Worm (Caenorhabditis elegans) whole organism, L4 larva: ENCODE measurements around the gene cit-1.2.

Experiments used
- F26F4.8 ChIP-seq: fragments of 200-800 bp; sonication (Bioruptor generic); conservative IDR thresholded peaks from 2 replicates; pipeline ENCODE4 v1.3.6; 2022; ENCODE audit warnings: missing genetic modification characterization, missing compliant biosample characterization
- F37D6.2 ChIP-seq: sonication (generic microtip); optimal IDR thresholded peaks from 2 replicates; lab custom pipeline; 2016; ENCODE audit warnings: mild to moderate bottlenecking, missing genetic modification characterization, missing compliant biosample characterization
- F49E8.2 ChIP-seq: sonication (generic microtip); optimal IDR thresholded peaks from 2 replicates; lab custom pipeline; 2016; ENCODE audit warnings: missing compliant biosample characterization, mild to moderate bottlenecking, missing genetic modification characterization, borderline replicate concordance
- T20F7.1 ChIP-seq: fragments of 200-800 bp; sonication (Bioruptor generic); optimal IDR thresholded peaks from 2 replicates; lab custom pipeline; 2018; ENCODE audit warnings: mild to moderate bottlenecking, missing genetic modification characterization, missing compliant biosample characterization
- Y105C5A.15 ChIP-seq: fragments of 200-800 bp; sonication (Bioruptor generic); IDR thresholded peaks from 2 replicates; pipeline ENCODE4 v1.3.6; 2022; ENCODE audit warnings: missing genetic modification characterization, missing compliant biosample characterization
- Y5F2A.4 ChIP-seq: fragments of 200-800 bp; sonication (Bioruptor generic); optimal IDR thresholded peaks from 2 replicates; lab custom pipeline; 2018; ENCODE audit warnings: mild to moderate bottlenecking, missing genetic modification characterization, missing compliant biosample characterization
- ZK337.2 ChIP-seq: fragments of 200-800 bp; sonication (Bioruptor generic); IDR thresholded peaks from 2 replicates; pipeline ENCODE4 v1.3.6; 2022; ENCODE audit warnings: missing genetic modification reagents, missing genetic modification characterization, missing compliant biosample characterization
- ceh-20 ChIP-seq: fragments of 200-800 bp; sonication (Bioruptor generic); IDR thresholded peaks from 2 replicates; pipeline ENCODE4 v1.3.6; 2022; ENCODE audit warnings: missing genetic modification reagents, missing genetic modification characterization, missing compliant biosample characterization
- ceh-28 ChIP-seq: fragments of 150-350 bp; optimal IDR thresholded peaks from 2 replicates; lab custom pipeline; 2014; ENCODE audit warnings: missing biosample characterization, missing genetic modification reagents, missing genetic modification characterization
- ceh-32 ChIP-seq: sonication (generic microtip); optimal IDR thresholded peaks from 2 replicates; lab custom pipeline; 2016; ENCODE audit warnings: mild to moderate bottlenecking, missing genetic modification characterization, missing compliant biosample characterization; ENCODE audit not compliant: poor library complexity
- ceh-44 ChIP-seq: fragments of 200-800 bp; sonication (Bioruptor generic); IDR thresholded peaks from 2 replicates; pipeline ENCODE4 v1.3.6; 2022; ENCODE audit warnings: missing genetic modification reagents, missing genetic modification characterization, missing compliant biosample characterization
- ceh-62 ChIP-seq: sonication (generic microtip); optimal IDR thresholded peaks from 2 replicates; lab custom pipeline; 2017; ENCODE audit warnings: missing biosample characterization, missing genetic modification characterization
- ceh-82 ChIP-seq: sonication (generic microtip); optimal IDR thresholded peaks from 2 replicates; lab custom pipeline; 2017; ENCODE audit warnings: missing biosample characterization, missing genetic modification characterization
- daf-12 ChIP-seq: fragments of 150-350 bp; optimal IDR thresholded peaks from 2 replicates; lab custom pipeline; 2014; ENCODE audit warnings: missing biosample characterization, missing genetic modification reagents, missing genetic modification characterization
- daf-8 ChIP-seq: fragments of 200-800 bp; sonication (Bioruptor generic); IDR thresholded peaks from 2 replicates; pipeline ENCODE4 v1.3.6; 2022; ENCODE audit warnings: missing genetic modification characterization, missing compliant biosample characterization
- dmd-8 ChIP-seq: fragments of 200-800 bp; sonication (Bioruptor generic); IDR thresholded peaks from 2 replicates; pipeline ENCODE4 v1.3.6; 2022; ENCODE audit warnings: missing genetic modification characterization, missing compliant biosample characterization
- dmd-9 ChIP-seq: fragments of 200-800 bp; sonication (Bioruptor generic); IDR thresholded peaks from 2 replicates; pipeline ENCODE4 v1.3.6; 2022; ENCODE audit warnings: missing genetic modification reagents, missing genetic modification characterization, missing compliant biosample characterization
- duxl-1 ChIP-seq: sonication (generic microtip); optimal IDR thresholded peaks from 2 replicates; lab custom pipeline; 2016; ENCODE audit warnings: mild to moderate bottlenecking, missing genetic modification characterization, moderate library complexity, missing compliant biosample characterization; ENCODE audit not compliant: poor library complexity
- dve-1 ChIP-seq: sonication (generic microtip); optimal IDR thresholded peaks from 2 replicates; lab custom pipeline; 2017; ENCODE audit warnings: antibody characterized with exemption, mild to moderate bottlenecking, missing genetic modification characterization, missing compliant biosample characterization; ENCODE audit not compliant: insufficient read depth
- egl-43 ChIP-seq: fragments of 200-800 bp; sonication (Bioruptor generic); IDR thresholded peaks from 2 replicates; pipeline ENCODE4 v1.3.6; 2022; ENCODE audit warnings: missing genetic modification reagents, missing genetic modification characterization, missing compliant biosample characterization
- hif-1 ChIP-seq, 2 experiments: sonication (generic microtip); optimal IDR thresholded peaks; 2 replicates each; lab custom pipeline; 2016 to 2017; ENCODE audit warnings: missing compliant biosample characterization in 2 of 2, missing genetic modification characterization in 2 of 2, missing genetic modification reagents in 2 of 2, missing genotype in 2 of 2, mild to moderate bottlenecking in 1 of 2
- hlh-30 ChIP-seq: sonication (generic microtip); optimal IDR thresholded peaks from 2 replicates; lab custom pipeline; 2017; ENCODE audit warnings: antibody characterized with exemption, mild to moderate bottlenecking, missing genetic modification characterization, missing compliant biosample characterization; ENCODE audit not compliant: insufficient read depth
- hmg-1.1 ChIP-seq: fragments of 200-800 bp; sonication (Bioruptor generic); IDR thresholded peaks from 2 replicates; pipeline ENCODE4 v1.3.6; 2022; ENCODE audit warnings: missing genetic modification reagents, missing genetic modification characterization, missing compliant biosample characterization
- jun-1 ChIP-seq: fragments of 150-350 bp; optimal IDR thresholded peaks from 2 replicates; lab custom pipeline; 2014; ENCODE audit warnings: missing biosample characterization, missing genetic modification reagents, missing genetic modification characterization
- lin-1 ChIP-seq: fragments of 200-800 bp; sonication (Bioruptor generic); IDR thresholded peaks from 2 replicates; pipeline ENCODE4 v1.3.6; 2022; ENCODE audit warnings: missing genetic modification reagents, missing genetic modification characterization, missing compliant biosample characterization
- lin-15B ChIP-seq: fragments of 150-350 bp; sonication (generic microtip); optimal IDR thresholded peaks from 3 replicates; lab custom pipeline; 2014; ENCODE audit warnings: missing biosample characterization, missing genetic modification characterization
- lin-38 ChIP-seq: fragments of 200-800 bp; sonication (Bioruptor generic); IDR thresholded peaks from 2 replicates; pipeline ENCODE4 v1.3.6; 2022; ENCODE audit warnings: missing genetic modification reagents, missing genetic modification characterization, missing compliant biosample characterization
- lir-3 ChIP-seq: sonication (generic microtip); optimal IDR thresholded peaks from 2 replicates; lab custom pipeline; 2016; ENCODE audit warnings: mild to moderate bottlenecking, missing genetic modification characterization, missing compliant biosample characterization
- mdl-1 ChIP-seq, 2 experiments: fragments of 150-350 bp in 1 of 2; sonication (generic microtip) in 1 of 2; optimal IDR thresholded peaks; 2 replicates each; lab custom pipeline; 2014 to 2017; ENCODE audit warnings: missing biosample characterization in 2 of 2, missing genetic modification characterization in 2 of 2
- mdt-29 ChIP-seq: fragments of 200-800 bp; sonication (Bioruptor generic); IDR thresholded peaks from 2 replicates; pipeline ENCODE4 v1.3.6; 2022; ENCODE audit warnings: missing genetic modification reagents, missing genetic modification characterization, missing compliant biosample characterization
- mep-1 ChIP-seq: fragments of 150-350 bp; sonication (generic microtip); optimal IDR thresholded peaks from 3 replicates; lab custom pipeline; 2014; ENCODE audit warnings: missing biosample characterization, missing genetic modification characterization
- mxl-2 ChIP-seq: fragments of 200-800 bp; sonication (Bioruptor generic); conservative IDR thresholded peaks from 2 replicates; pipeline ENCODE4 v1.3.6; 2022; ENCODE audit warnings: missing genetic modification reagents, missing genetic modification characterization, missing compliant biosample characterization
- nhr-102 ChIP-seq: sonication (generic microtip); optimal IDR thresholded peaks from 2 replicates; lab custom pipeline; 2016; ENCODE audit warnings: mild to moderate bottlenecking, missing genetic modification characterization, moderate library complexity, missing compliant biosample characterization
- nhr-42 ChIP-seq: fragments of 200-800 bp; sonication (Bioruptor generic); IDR thresholded peaks from 2 replicates; pipeline ENCODE4 v1.3.6; 2022; ENCODE audit warnings: missing genetic modification characterization, missing compliant biosample characterization
- nhr-6 ChIP-seq: fragments of 150-350 bp; optimal IDR thresholded peaks from 2 replicates; lab custom pipeline; 2014; ENCODE audit warnings: missing biosample characterization, missing genetic modification characterization
- pqm-1 ChIP-seq: sonication (generic microtip); optimal IDR thresholded peaks from 2 replicates; lab custom pipeline; 2017; ENCODE audit warnings: missing biosample characterization, missing genetic modification characterization
- saeg-2 ChIP-seq: fragments of 200-800 bp; sonication (Bioruptor generic); IDR thresholded peaks from 2 replicates; pipeline ENCODE4 v1.3.6; 2022; ENCODE audit warnings: missing genetic modification reagents, missing genetic modification characterization, missing compliant biosample characterization
- set-16 ChIP-seq: fragments of 200-800 bp; sonication (Bioruptor generic); IDR thresholded peaks from 2 replicates; pipeline ENCODE4 v1.3.6; 2022; ENCODE audit warnings: missing genetic modification reagents, missing genetic modification characterization, missing compliant biosample characterization
- skn-1 ChIP-seq: fragments of 150-350 bp; optimal IDR thresholded peaks from 2 replicates; lab custom pipeline; 2014; ENCODE audit warnings: missing biosample characterization, missing genetic modification characterization
- spr-1 ChIP-seq: sonication (generic microtip); optimal IDR thresholded peaks from 2 replicates; lab custom pipeline; 2016; ENCODE audit warnings: mild to moderate bottlenecking, missing genetic modification characterization, missing compliant biosample characterization
- spr-3 ChIP-seq: fragments of 200-800 bp; sonication (Bioruptor generic); optimal IDR thresholded peaks from 2 replicates; lab custom pipeline; 2018; ENCODE audit warnings: mild to moderate bottlenecking, missing genetic modification characterization, missing compliant biosample characterization
- tra-1 ChIP-seq: fragments of 200-800 bp; sonication (Bioruptor generic); IDR thresholded peaks from 2 replicates; pipeline ENCODE4 v1.3.6; 2022; ENCODE audit warnings: missing genetic modification reagents, missing genetic modification characterization, missing compliant biosample characterization
- unc-39 ChIP-seq: sonication (generic microtip); optimal IDR thresholded peaks from 2 replicates; lab custom pipeline; 2017; ENCODE audit warnings: missing biosample characterization, missing genetic modification characterization
- unc-62 ChIP-seq, 3 experiments: fragments of 150-350 bp in 1 of 3; sonication (generic microtip); optimal IDR thresholded peaks in 2 of 3; peaks in 1 of 3; 1 replicate in 1 of 3; 2 replicates in 2 of 3; lab custom pipeline; 2014 to 2017; ENCODE audit warnings: missing biosample characterization in 3 of 3, missing genetic modification characterization in 3 of 3, missing genetic modification reagents in 3 of 3, missing genotype in 1 of 3
- vab-7 ChIP-seq: fragments of 200-800 bp; sonication (Bioruptor generic); IDR thresholded peaks from 2 replicates; pipeline ENCODE4 v1.3.6; 2022; ENCODE audit warnings: missing genetic modification reagents, missing genetic modification characterization, missing compliant biosample characterization
- zag-1 ChIP-seq: fragments of 150-350 bp; optimal IDR thresholded peaks from 2 replicates; lab custom pipeline; 2014; ENCODE audit warnings: missing biosample characterization, missing genetic modification characterization
- zfp-2 ChIP-seq: sonication (generic microtip); optimal IDR thresholded peaks from 2 replicates; lab custom pipeline; 2016; ENCODE audit warnings: mild to moderate bottlenecking, missing genetic modification characterization, missing compliant biosample characterization

The cit-1.2 gene

ce11 chrIII:7972687-7973086 lies 37.9 kb upstream of the cit-1.2 start:
- TF ChIP-seq set-16 (GFP tag; lab: Robert Waterston, UW) (peak; percentile 85), tra-1 (GFP tag; lab: Robert Waterston, UW) (no peak), ceh-44 (GFP tag; lab: Robert Waterston, UW) (peak; percentile 53; the same call in 1 of the 2 replicates), Y105C5A.15 (GFP tag; lab: Robert Waterston, UW) (no peak), dmd-8 (GFP tag; lab: Robert Waterston, UW) (no peak), vab-7 (GFP tag; lab: Robert Waterston, UW) (no peak), zag-1 (tag; lab: Kevin White, UChicago) (no peak)

- TF ChIP-seq nhr-102: peak; percentile 88
- no peak for TF ChIP-seq F26F4.8
- TF ChIP-seq zag-1 (tag; lab: Kevin White, UChicago): no peak
- TF ChIP-seq pqm-1 (tag; lab: Kevin White, UChicago): no peak
- no peak for TF ChIP-seq daf-8 (GFP tag; lab: Robert Waterston, UW)
- no peak; the same call in 1 of the 2 replicates for TF ChIP-seq set-16 (GFP tag; lab: Robert Waterston, UW)
- TF ChIP-seq nhr-6 (tag; lab: Kevin White, UChicago): peak; percentile 95
- TF ChIP-seq dve-1: peak; percentile 94
- TF ChIP-seq ceh-28: no peak
- TF ChIP-seq lin-1 (GFP tag; lab: Robert Waterston, UW): peak; percentile 33; the same call in 1 of the 2 replicates
- TF ChIP-seq ceh-20 (GFP tag; lab: Robert Waterston, UW): peak; percentile 78
- peak; percentile 92 for TF ChIP-seq hlh-30 (tag; lab: Kevin White, UChicago)
- peak; percentile 71 for TF ChIP-seq mxl-2 (GFP tag; lab: Robert Waterston, UW)
- 0 out of 2 replicates have a peak, but pooled peaks have one; percentile 50 for TF ChIP-seq dmd-9
- no peak for TF ChIP-seq ceh-82 (tag; lab: Kevin White, UChicago)
- TF ChIP-seq saeg-2 (GFP tag; lab: Robert Waterston, UW): 0 out of 2 replicates have a peak, but pooled peaks have one; percentile 49
- no peak for TF ChIP-seq lir-3 (tag; lab: Kevin White, UChicago)
- no peak for TF ChIP-seq Y5F2A.4 (GFP tag; lab: Kevin White, UChicago)
- TF ChIP-seq spr-1 (tag; lab: Kevin White, UChicago): peak; percentile 72
- TF ChIP-seq ceh-32: no peak
- no peak for TF ChIP-seq spr-3 (GFP tag; lab: Kevin White, UChicago)
- peak; percentile 90 for TF ChIP-seq nhr-42 (GFP tag; lab: Robert Waterston, UW)
- peak; percentile 35 for TF ChIP-seq zfp-2
- 0 out of 2 replicates have a peak, but pooled peaks have one; percentile 18 for TF ChIP-seq egl-43
- peak; percentile 24 for TF ChIP-seq F49E8.2
- no peak for TF ChIP-seq lin-15B
- peak in 1 of 2 experiments; percentile 78 for TF ChIP-seq mdl-1 (tag; optimal IDR thresholded peaks at IDR 0.05; lab: Kevin White, UChicago)
- TF ChIP-seq lin-38 (GFP tag; lab: Robert Waterston, UW): peak; percentile 85
- no peak for TF ChIP-seq unc-39 (tag; lab: Kevin White, UChicago)
- TF ChIP-seq unc-62 (GFP tag; optimal IDR thresholded peaks at IDR 0.05 in 1 of 2; lab: Kevin White, UChicago): no peak
- no peak for TF ChIP-seq unc-62 (tag; optimal IDR thresholded peaks at IDR 0.05; lab: Kevin White, UChicago)
- TF ChIP-seq daf-12 (tag; lab: Kevin White, UChicago): no peak
- peak; percentile 90 for TF ChIP-seq duxl-1 (tag; lab: Kevin White, UChicago)
- TF ChIP-seq F37D6.2 (tag; lab: Kevin White, UChicago): peak; percentile 81
- peak; percentile 68 for TF ChIP-seq jun-1 (tag; lab: Kevin White, UChicago)
- no peak for TF ChIP-seq ZK337.2
- TF ChIP-seq mep-1 (tag; lab: Kevin White, UChicago): peak; percentile 93
- peak; percentile 56 to 71 for TF ChIP-seq hif-1 (tag; optimal IDR thresholded peaks at IDR 0.05; lab: Kevin White, UChicago)
- no peak for TF ChIP-seq ceh-62
- peak; percentile 89 for TF ChIP-seq hmg-1.1 (GFP tag; lab: Robert Waterston, UW)
- no peak for TF ChIP-seq skn-1 (tag; lab: Kevin White, UChicago)
- TF ChIP-seq mdt-29 (GFP tag; lab: Robert Waterston, UW): 0 out of 2 replicates have a peak, but pooled peaks have one; percentile 39
- TF ChIP-seq T20F7.1 (GFP tag; lab: Kevin White, UChicago): peak; percentile 88
These were observed 37.3 kb upstream of the cit-1.2 start, which contains the start of the genes eef-1B.1 and aco-2 for ce11 chrIII:7973201-7973767. Gene eef-1B.1, minus strand, starts transcription at chrIII:7973386. Gene aco-2, plus strand, starts transcription at chrIII:7973717.
